Worm (Caenorhabditis elegans) whole organism, midembryonic: ENCODE data around the gene ZK1240.2.

Experiments used
- cog-1 ChIP-seq: sonication (generic microtip); optimal IDR thresholded peaks from 2 replicates; lab custom pipeline; 2016; ENCODE audit warnings: missing genetic modification characterization, missing compliant biosample characterization
- klf-2 ChIP-seq: fragments of 200-800 bp; sonication (Bioruptor generic); conservative IDR thresholded peaks from 2 replicates; pipeline ENCODE4 v1.3.6; 2022; ENCODE audit warnings: missing genetic modification reagents, missing genetic modification characterization, missing compliant biosample characterization

- no peak for TF ChIP-seq cog-1 (tag; lab: Kevin White, UChicago)
- no peak for TF ChIP-seq klf-2 (GFP tag; lab: Robert Waterston, UW)
These were observed 17.8 kb downstream of the ZK1240.2 start for ce11 chrII:2340974-2341373.
